Fruit fly (Drosophila melanogaster): Measurements from ENCODE around the gene CG2211.

DNA sequence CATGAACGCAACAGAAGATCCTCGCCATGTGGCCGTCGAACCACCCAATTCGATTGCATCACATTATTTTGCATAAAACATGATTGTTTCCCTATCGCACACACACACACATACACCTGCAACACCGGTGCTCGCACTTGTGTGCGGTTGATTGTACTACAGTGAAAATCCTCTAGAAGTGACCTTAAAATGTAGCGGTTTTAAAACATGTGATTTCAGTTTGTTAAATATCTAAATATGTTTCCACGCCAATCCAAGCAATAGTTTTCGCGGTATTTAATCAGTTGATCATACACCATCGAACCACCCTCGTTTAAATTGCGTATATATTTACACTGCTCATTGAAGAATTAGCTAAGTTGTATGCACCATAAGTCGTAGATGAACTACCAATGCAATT is 4.7 kb downstream of the CG2211 start:
- TF ChIP-seq CG4730 (GFP tag; IDR thresholded peaks at IDR 0.05) (no peak), CG8924 (tag; optimal IDR thresholded peaks at IDR 0.05) (no peak), pan (optimal IDR thresholded peaks at IDR 0.05) (no peak), pan (GFP tag; optimal IDR thresholded peaks at IDR 0.05 in 1 of 2, IDR thresholded peaks at IDR 0.05 in 1 of 2) (no peak), CG8388 (GFP tag; optimal IDR thresholded peaks at IDR 0.05) (no peak), CG6272 (GFP tag; IDR thresholded peaks at IDR 0.05) (no peak), Doc2 (GFP tag; IDR thresholded peaks at IDR 0.05) (no peak), CG7556 (GFP tag; optimal IDR thresholded peaks at IDR 0.05) (no peak), Gug (GFP tag; IDR thresholded peaks at IDR 0.05) (no peak), sr (GFP tag; IDR thresholded peaks at IDR 0.05) (no peak), Blimp-1 (GFP tag; optimal IDR thresholded peaks at IDR 0.05) (no peak), CG3995 (GFP tag; optimal IDR thresholded peaks at IDR 0.05) (no peak), ttk (GFP tag; IDR thresholded peaks at IDR 0.05) (no peak), HLH4C (GFP tag; IDR thresholded peaks at IDR 0.05; ENCODE audit: partially characterized antibody) (no peak), crol (GFP tag; IDR thresholded peaks at IDR 0.05) (no peak)

Data from whole organism, embryonic.